Fruit fly (Drosophila melanogaster) whole organism, embryonic: ENCODE results near the gene CG17601.

Experiments
- CG14860 ChIP-seq: fragments of 200-800 bp; sonication (Bioruptor generic); IDR thresholded peaks from 3 replicates; pipeline ENCODE4 v1.3.6; 2022; ENCODE audit warnings: missing biosample characterization, missing genetic modification characterization; ENCODE audit not compliant: partially characterized antibody
- CG32772 ChIP-seq: fragments of 200-800 bp; sonication (Bioruptor generic); IDR thresholded peaks from 2 replicates; pipeline ENCODE4 v1.3.6; 2022; ENCODE audit warnings: missing biosample characterization, missing genetic modification characterization
- CG7786 ChIP-seq: fragments of 200-800 bp; sonication (Bioruptor generic); optimal IDR thresholded peaks from 2 replicates; lab custom pipeline; 2016; ENCODE audit warnings: missing biosample characterization, missing genetic modification characterization
- CG8290 ChIP-seq, 3 experiments: fragments of 200-800 bp; sonication (Bioruptor generic); optimal IDR thresholded peaks; 2 replicates each; lab custom pipeline; 2016 to 2019; ENCODE audit warnings: missing biosample characterization in 3 of 3, missing genetic modification characterization in 3 of 3, mild to moderate bottlenecking in 2 of 3, moderate library complexity in 1 of 3
- CoRest ChIP-seq: fragments of 200-800 bp; sonication (Bioruptor generic); optimal IDR thresholded peaks from 3 replicates; lab custom pipeline; 2018; ENCODE audit warnings: missing biosample characterization, mild to moderate bottlenecking, missing genetic modification characterization, moderate library complexity
- Dll ChIP-seq: fragments of 200-800 bp; sonication (Bioruptor generic); IDR thresholded peaks from 4 replicates; pipeline ENCODE4 v1.3.6; 2022; ENCODE audit warnings: missing biosample characterization, missing genetic modification characterization; ENCODE audit not compliant: partially characterized antibody
- Max ChIP-seq: fragments of 200-800 bp; sonication (Bioruptor generic); optimal IDR thresholded peaks from 2 replicates; lab custom pipeline; 2016; ENCODE audit warnings: missing biosample characterization, mild to moderate bottlenecking, missing genetic modification characterization
- pan ChIP-seq, 4 experiments: fragments of >200 bp in 3 of 4; fragments of 200-800 bp in 1 of 4; sonication (Bioruptor generic) in 1 of 4; optimal IDR thresholded peaks in 3 of 4; IDR thresholded peaks in 1 of 4; 2 replicates each; pipeline versions ENCODE4 v1.3.6 to Lab custom; 2017 to 2022; ENCODE audit warnings: missing biosample characterization in 2 of 4, missing genetic modification characterization in 2 of 4, mixed read lengths in 1 of 4
- psq ChIP-seq: fragments of 200-800 bp; sonication (Bioruptor generic); optimal IDR thresholded peaks from 2 replicates; lab custom pipeline; 2017; ENCODE audit warnings: missing biosample characterization, missing genetic modification characterization
- tna ChIP-seq: fragments of 200-800 bp; sonication (Bioruptor generic); IDR thresholded peaks from 2 replicates; pipeline ENCODE4 v1.3.6; 2022; ENCODE audit warnings: missing biosample characterization, missing genetic modification characterization; ENCODE audit not compliant: partially characterized antibody
- unpg ChIP-seq: fragments of 200-800 bp; sonication (Bioruptor generic); optimal IDR thresholded peaks from 3 replicates; lab custom pipeline; 2018; ENCODE audit warnings: missing biosample characterization, mild to moderate bottlenecking, missing genetic modification characterization, moderate library complexity
- zfh1 ChIP-seq: fragments of 200-800 bp; sonication (Bioruptor generic); IDR thresholded peaks from 3 replicates; pipeline ENCODE4 v1.3.6; 2022; ENCODE audit warnings: missing biosample characterization, missing genetic modification characterization

- no peak for TF ChIP-seq CG7786 (GFP tag; lab: Kevin White, UChicago)
- TF ChIP-seq Max (GFP tag; lab: Kevin White, UChicago) = no peak
- TF ChIP-seq psq (GFP tag; lab: Kevin White, UChicago) = no peak
- no peak for TF ChIP-seq pan (optimal IDR thresholded peaks at IDR 0.05; lab: Kevin White, UChicago)
- TF ChIP-seq pan (GFP tag; optimal IDR thresholded peaks at IDR 0.05 in 1 of 2, IDR thresholded peaks at IDR 0.05 in 1 of 2) = no peak
- TF ChIP-seq tna = peak; percentile 33; the same call in 1 of the 2 replicates
- no peak for TF ChIP-seq CG32772
- TF ChIP-seq unpg (GFP tag; lab: Kevin White, UChicago) = no peak
- TF ChIP-seq Dll (GFP tag; lab: Robert Waterston, UW) = no peak
- peak; percentile 40; the same call in 2 of the 3 replicates for TF ChIP-seq CG14860 (GFP tag; lab: Robert Waterston, UW)
- no peak for TF ChIP-seq CoRest (tag; lab: Kevin White, UChicago)
- TF ChIP-seq CG8290 (GFP tag; optimal IDR thresholded peaks at IDR 0.05; lab: Kevin White, UChicago) = no peak
- no peak for TF ChIP-seq CG8290 (tag; optimal IDR thresholded peaks at IDR 0.05; lab: Kevin White, UChicago)
- TF ChIP-seq zfh1 (GFP tag; lab: Robert Waterston, UW) = no peak
These were observed 36.1 kb upstream of the CG17601 start for dm6 chrX:22510776-22511175.
